Worm (Caenorhabditis elegans): ENCODE measurements around the gene T01H3.5.

T01H3.5 gene

ce11 chrII:7866081-7866480 is 13.3 kb upstream of the T01H3.5 start:
- TF ChIP-seq nhr-25 (tag; optimal IDR thresholded peaks at IDR 0.05): peak; percentile 40
- no peak for TF ChIP-seq sem-4 (tag; optimal IDR thresholded peaks at IDR 0.05)
- TF ChIP-seq nhr-23 (tag; optimal IDR thresholded peaks at IDR 0.05): no peak
- TF ChIP-seq lsy-2 (tag; optimal IDR thresholded peaks at IDR 0.05): no peak
- no peak for TF ChIP-seq fos-1 (tag; optimal IDR thresholded peaks at IDR 0.05)

DNA sequence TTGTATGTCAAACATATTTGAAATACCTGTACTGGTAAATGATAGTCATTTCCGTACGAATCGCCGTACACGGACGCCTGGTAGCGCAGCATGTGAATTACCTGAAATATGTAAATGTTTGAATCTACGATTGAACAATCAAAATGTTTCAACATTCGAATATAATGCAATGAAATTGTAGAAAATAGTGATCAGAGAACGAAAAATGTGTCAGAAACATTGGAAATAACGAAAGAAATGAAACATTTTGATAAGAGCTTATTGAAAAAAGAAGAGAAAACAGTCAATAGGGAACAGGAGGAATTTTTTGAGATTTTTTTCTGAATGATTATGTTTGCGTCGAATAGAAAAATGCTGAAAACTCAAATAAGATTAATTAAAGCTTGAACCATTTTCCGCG is 9.4 kb upstream of the T01H3.5 start, which contains the start of gene ztf-17:
Gene ztf-17 (minus strand): TSS at position 101 of the 400 bp plus-strand sequence.
- no peak for TF ChIP-seq ztf-4 (tag; optimal IDR thresholded peaks at IDR 0.05)
- TF ChIP-seq alr-1 (tag; optimal IDR thresholded peaks at IDR 0.05): no peak
- no peak for TF ChIP-seq crh-2 (tag; optimal IDR thresholded peaks at IDR 0.05)
- no peak for TF ChIP-seq ZK546.5 (tag; optimal IDR thresholded peaks at IDR 0.05)
- no peak for TF ChIP-seq nhr-10 (tag; optimal IDR thresholded peaks at IDR 0.05)

- TF ChIP-seq ama-1 (optimal IDR thresholded peaks at IDR 0.05): no peak
- no peak for TF ChIP-seq unc-62 (GFP tag; optimal IDR thresholded peaks at IDR 0.05)
- no peak for TF ChIP-seq nhr-23 (tag; optimal IDR thresholded peaks at IDR 0.05)
- no peak for TF ChIP-seq gmeb-1 (tag; optimal IDR thresholded peaks at IDR 0.05)
- no peak for TF ChIP-seq sma-9 (GFP tag; optimal IDR thresholded peaks at IDR 0.05)
- TF ChIP-seq sma-9 (tag; optimal IDR thresholded peaks at IDR 0.05): no peak
- no peak for TF ChIP-seq dmd-4 (tag; optimal IDR thresholded peaks at IDR 0.05)
- no peak for TF ChIP-seq skn-1 (tag; optimal IDR thresholded peaks at IDR 0.05)
- TF ChIP-seq Y55F3AM.14 (GFP tag; optimal IDR thresholded peaks at IDR 0.05): no peak
- TF ChIP-seq nhr-10 (tag; optimal IDR thresholded peaks at IDR 0.05): no peak
- TF ChIP-seq nhr-6 (tag; optimal IDR thresholded peaks at IDR 0.05): no peak
- no peak for TF ChIP-seq R02D3.7 (tag; optimal IDR thresholded peaks at IDR 0.05)
- no peak for TF ChIP-seq lin-39 (tag; optimal IDR thresholded peaks at IDR 0.05)
- TF ChIP-seq elt-3 (tag; optimal IDR thresholded peaks at IDR 0.05): no peak
- no peak for TF ChIP-seq unc-39 (tag; optimal IDR thresholded peaks at IDR 0.05)
- no peak for TF ChIP-seq ZK546.5 (tag; optimal IDR thresholded peaks at IDR 0.05)
- no peak for TF ChIP-seq lin-13 (GFP tag; optimal IDR thresholded peaks at IDR 0.05)
- TF ChIP-seq sem-4 (tag; optimal IDR thresholded peaks at IDR 0.05): no peak
- no peak for TF ChIP-seq mbf-1 (tag; optimal IDR thresholded peaks at IDR 0.05)
- TF ChIP-seq lin-11 (tag; optimal IDR thresholded peaks at IDR 0.05): no peak
- no peak for TF ChIP-seq elt-1 (tag; optimal IDR thresholded peaks at IDR 0.05)
- TF ChIP-seq nhr-129 (tag; optimal IDR thresholded peaks at IDR 0.05): peak; percentile 78
- no peak for TF ChIP-seq snpc-4 (tag; optimal IDR thresholded peaks at IDR 0.05)
- no peak for TF ChIP-seq nhr-11 (tag; optimal IDR thresholded peaks at IDR 0.05)
- TF ChIP-seq alr-1 (tag; optimal IDR thresholded peaks at IDR 0.05): no peak
- peak; percentile 13 for TF ChIP-seq nhr-25 (tag; optimal IDR thresholded peaks at IDR 0.05)
- TF ChIP-seq blmp-1 (tag; optimal IDR thresholded peaks at IDR 0.05; ENCODE audit: insufficient read depth): no peak
- TF ChIP-seq peb-1 (tag; optimal IDR thresholded peaks at IDR 0.05): no peak
- TF ChIP-seq ceh-16 (tag; optimal IDR thresholded peaks at IDR 0.05): no peak
- no peak for TF ChIP-seq ztf-4 (tag; optimal IDR thresholded peaks at IDR 0.05)
- no peak for TF ChIP-seq mdl-1 (tag; optimal IDR thresholded peaks at IDR 0.05)
- no peak for TF ChIP-seq nhr-21 (tag; optimal IDR thresholded peaks at IDR 0.05)
- no peak for TF ChIP-seq mab-5 (tag; optimal IDR thresholded peaks at IDR 0.05)
- TF ChIP-seq ceh-82 (tag; optimal IDR thresholded peaks at IDR 0.05): no peak
- TF ChIP-seq zag-1 (tag; optimal IDR thresholded peaks at IDR 0.05): peak; percentile 24
- no peak for TF ChIP-seq aly-2 (tag; optimal IDR thresholded peaks at IDR 0.05)
- TF ChIP-seq sma-3 (GFP tag; optimal IDR thresholded peaks at IDR 0.05): peak; percentile 30
- peak; percentile 53 for TF ChIP-seq C34F6.9 (tag; optimal IDR thresholded peaks at IDR 0.05)
- no peak for TF ChIP-seq nhr-237 (tag; optimal IDR thresholded peaks at IDR 0.05)
- no peak for TF ChIP-seq ztf-11 (tag; optimal IDR thresholded peaks at IDR 0.05)
- TF ChIP-seq ztf-1 (GFP tag; conservative IDR thresholded peaks at IDR 0.05): no peak
- no peak for TF ChIP-seq nhr-77 (tag; optimal IDR thresholded peaks at IDR 0.05)
- peak; percentile 21 for TF ChIP-seq crh-2 (tag; optimal IDR thresholded peaks at IDR 0.05)
- TF ChIP-seq lsy-2 (tag; optimal IDR thresholded peaks at IDR 0.05): peak; percentile 81 to 97
- TF ChIP-seq F13H6.1 (tag; optimal IDR thresholded peaks at IDR 0.05): peak; percentile 17
- no peak for TF ChIP-seq egl-27 (tag; optimal IDR thresholded peaks at IDR 0.05)
- no peak for TF ChIP-seq nhr-12 (tag; optimal IDR thresholded peaks at IDR 0.05)
- TF ChIP-seq fos-1 (tag; optimal IDR thresholded peaks at IDR 0.05): peak; percentile 21
- TF ChIP-seq unc-55 (GFP tag; optimal IDR thresholded peaks at IDR 0.05): peak; percentile 75
Observed at ce11 chrII:7870632-7871031, 8.8 kb upstream of the T01H3.5 start.

Data from whole organism, L2 larva.